Worm (Caenorhabditis elegans): ENCODE data around the gene chil-21.

- TF ChIP-seq K12H6.12 (tag; optimal IDR thresholded peaks at IDR 0.05) (no peak), snpc-1.1 (tag; optimal IDR thresholded peaks at IDR 0.05; ENCODE audit: insufficient read depth) (no peak), let-526 (GFP tag; IDR thresholded peaks at IDR 0.05) (no peak), C06A6.2 (GFP tag; conservative IDR thresholded peaks at IDR 0.05) (no peak)
Observed at ce11 chrII:9438227-9438626, 23.6 kb downstream of the chil-21 start, which contains the start of gene chil-13.
